Fruit fly (Drosophila melanogaster) whole organism, prepupa: Measurements from ENCODE around the gene CG5808.

Experiments
- CG10669 ChIP-seq: fragments of 200-800 bp; sonication (Bioruptor generic); optimal IDR thresholded peaks from 3 replicates; lab custom pipeline; 2018; ENCODE audit warnings: missing biosample characterization, mild to moderate bottlenecking, missing genetic modification characterization, moderate library complexity
- CG15336 ChIP-seq: fragments of 200-800 bp; sonication (Bioruptor generic); IDR thresholded peaks from 2 replicates; pipeline ENCODE4 v1.3.6; 2022; ENCODE audit warnings: missing biosample characterization, missing genetic modification characterization
- CG16779 ChIP-seq: fragments of 200-800 bp; sonication (Bioruptor generic); optimal IDR thresholded peaks from 3 replicates; lab custom pipeline; 2017; ENCODE audit warnings: missing biosample characterization, mild to moderate bottlenecking, missing genetic modification characterization
- CG3032 ChIP-seq: fragments of 200-800 bp; optimal IDR thresholded peaks from 2 replicates; lab custom pipeline; 2019; ENCODE audit warnings: missing biosample characterization, mild to moderate bottlenecking, missing genetic modification characterization, moderate library complexity
- CG34406 ChIP-seq: fragments of 200-800 bp; sonication (Bioruptor generic); optimal IDR thresholded peaks from 3 replicates; lab custom pipeline; 2016; ENCODE audit warnings: missing biosample characterization, missing genetic modification characterization
- CG6163 ChIP-seq: fragments of 200-800 bp; sonication (Bioruptor generic); IDR thresholded peaks from 3 replicates; pipeline ENCODE4 v1.3.6; 2022; ENCODE audit warnings: missing biosample characterization, missing genetic modification characterization
- CG6792 ChIP-seq: fragments of 200-800 bp; sonication (Bioruptor generic); optimal IDR thresholded peaks from 3 replicates; lab custom pipeline; 2016; ENCODE audit warnings: missing biosample characterization, missing genetic modification characterization
- CG8119 ChIP-seq: fragments of 200-800 bp; sonication (Bioruptor generic); IDR thresholded peaks from 3 replicates; pipeline ENCODE4 v1.3.6; 2022; ENCODE audit warnings: missing biosample characterization, missing genetic modification characterization
- CG8319 ChIP-seq: fragments of 200-800 bp; sonication (Bioruptor generic); optimal IDR thresholded peaks from 3 replicates; lab custom pipeline; 2016; ENCODE audit warnings: missing biosample characterization, missing genetic modification characterization
- CG9139 ChIP-seq: fragments of 200-800 bp; sonication (Bioruptor generic); optimal IDR thresholded peaks from 3 replicates; lab custom pipeline; 2017; ENCODE audit warnings: missing biosample characterization, mild to moderate bottlenecking, missing genetic modification characterization
- Eip75B ChIP-seq: fragments of 200-800 bp; sonication (Bioruptor generic); optimal IDR thresholded peaks from 3 replicates; lab custom pipeline; 2016; ENCODE audit warnings: missing biosample characterization, missing genetic modification characterization
- Eip78C ChIP-seq: fragments of 200-800 bp; sonication (Bioruptor generic); peaks from one replicate; lab custom pipeline; 2016; ENCODE audit warnings: missing biosample characterization, missing genetic modification characterization
- Eip93F ChIP-seq: fragments of 200-800 bp; sonication (Bioruptor generic); optimal IDR thresholded peaks from 2 replicates; lab custom pipeline; 2016; ENCODE audit warnings: missing biosample characterization, mild to moderate bottlenecking, missing genetic modification characterization
- Ets96B ChIP-seq: fragments of 200-800 bp; optimal IDR thresholded peaks from 2 replicates; lab custom pipeline; 2019; ENCODE audit warnings: missing biosample characterization, mild to moderate bottlenecking, missing genetic modification characterization, moderate library complexity
- Gug ChIP-seq: fragments of 200-800 bp; sonication (Bioruptor generic); IDR thresholded peaks from 2 replicates; pipeline ENCODE4 v1.3.6; 2022; ENCODE audit warnings: missing biosample characterization, missing genetic modification characterization
- Hr39 ChIP-seq: fragments of 200-800 bp; sonication (Bioruptor generic); optimal IDR thresholded peaks from 2 replicates; lab custom pipeline; 2016; ENCODE audit warnings: missing biosample characterization, missing genetic modification characterization
- Met ChIP-seq: fragments of 200-800 bp; sonication (Bioruptor generic); optimal IDR thresholded peaks from 3 replicates; lab custom pipeline; 2016; ENCODE audit warnings: missing biosample characterization, missing genetic modification characterization
- OdsH ChIP-seq: fragments of 200-800 bp; sonication (Bioruptor generic); optimal IDR thresholded peaks from 3 replicates; lab custom pipeline; 2016; ENCODE audit warnings: missing biosample characterization, missing genetic modification characterization
- Smox ChIP-seq: fragments of 200-800 bp; sonication (Bioruptor generic); optimal IDR thresholded peaks from 3 replicates; lab custom pipeline; 2016; ENCODE audit warnings: missing biosample characterization, missing genetic modification characterization
- Sox14 ChIP-seq: fragments of 200-800 bp; sonication (Bioruptor generic); optimal IDR thresholded peaks from 3 replicates; lab custom pipeline; 2016; ENCODE audit warnings: missing biosample characterization, missing genetic modification characterization
- cyc ChIP-seq: fragments of 200-800 bp; sonication (Bioruptor generic); optimal IDR thresholded peaks from 3 replicates; lab custom pipeline; 2016; ENCODE audit warnings: missing biosample characterization, missing genetic modification characterization
- dac ChIP-seq: fragments of 200-800 bp; sonication (Bioruptor generic); optimal IDR thresholded peaks from 2 replicates; lab custom pipeline; 2017; ENCODE audit warnings: missing biosample characterization, mild to moderate bottlenecking, missing genetic modification characterization
- dsx ChIP-seq: fragments of 200-800 bp; optimal IDR thresholded peaks from 3 replicates; lab custom pipeline; 2019; ENCODE audit warnings: missing biosample characterization, mild to moderate bottlenecking, missing genetic modification characterization, moderate library complexity; ENCODE audit not compliant: poor library complexity, severe bottlenecking
- eg ChIP-seq: fragments of 200-800 bp; sonication (Bioruptor generic); IDR thresholded peaks from 3 replicates; pipeline ENCODE4 v1.3.6; 2022; ENCODE audit warnings: missing biosample characterization, missing genetic modification characterization
- fd59A ChIP-seq: fragments of 200-800 bp; sonication (Bioruptor generic); optimal IDR thresholded peaks from 2 replicates; lab custom pipeline; 2017; ENCODE audit warnings: missing biosample characterization, mild to moderate bottlenecking, missing genetic modification characterization, missing genetic modification reagents
- fkh ChIP-seq: fragments of 200-800 bp; sonication (Bioruptor generic); optimal IDR thresholded peaks from 3 replicates; lab custom pipeline; 2017; ENCODE audit warnings: missing biosample characterization, mild to moderate bottlenecking, missing genetic modification characterization, moderate library complexity
- ss ChIP-seq, 2 experiments: fragments of 200-800 bp; sonication (Bioruptor generic); optimal IDR thresholded peaks; 2 replicates in 1 of 2; 3 replicates in 1 of 2; lab custom pipeline; 2017 to 2018; ENCODE audit warnings: mild to moderate bottlenecking in 2 of 2, missing biosample characterization in 2 of 2, missing genetic modification characterization in 2 of 2, moderate library complexity in 1 of 2
- svp ChIP-seq: fragments of 200-800 bp; sonication (Bioruptor generic); peaks from one replicate; lab custom pipeline; 2016; ENCODE audit warnings: missing biosample characterization, missing genetic modification characterization
- vri ChIP-seq: fragments of 200-800 bp; sonication (Bioruptor generic); optimal IDR thresholded peaks from 3 replicates; lab custom pipeline; 2016; ENCODE audit warnings: missing biosample characterization, mild to moderate bottlenecking, missing genetic modification characterization

The CG5808 gene

dm6 chr3R:24863894-24864293, 47.1 kb upstream of the CG5808 start:
- no peak for TF ChIP-seq fkh (GFP tag; lab: Kevin White, UChicago)
- no peak for TF ChIP-seq svp

- TF ChIP-seq CG8119 (GFP tag; lab: Robert Waterston, UW) (no peak), Hr39 (GFP tag; lab: Kevin White, UChicago) (no peak), cyc (GFP tag; lab: Kevin White, UChicago) (no peak), OdsH (GFP tag; lab: Kevin White, UChicago) (no peak), CG9139 (GFP tag; lab: Kevin White, UChicago) (no peak), fkh (GFP tag; lab: Kevin White, UChicago) (peak; percentile 31), eg (no peak), vri (GFP tag; lab: Kevin White, UChicago) (peak; percentile 48), Sox14 (GFP tag; lab: Kevin White, UChicago) (no peak), svp (peak; percentile 50), CG16779 (tag; lab: Kevin White, UChicago) (no peak), Eip78C (no peak)
- TF ChIP-seq, all 60 proteins: peak for 3
Observed at dm6 chr3R:24862574-24863089, 45.8 kb upstream of the CG5808 start, which contains the start of gene CG7016. CG7016 (plus strand) TSS chr3R:24862931.

- TF ChIP-seq CG15336 (GFP tag; lab: Robert Waterston, UW) (no peak), Eip93F (GFP tag; lab: Kevin White, UChicago) (no peak), Eip75B (GFP tag; lab: Kevin White, UChicago) (no peak), Ets96B (tag; lab: Kevin White, UChicago) (no peak), ss (GFP tag; optimal IDR thresholded peaks at IDR 0.05; lab: Kevin White, UChicago) (no peak)
- TF ChIP-seq, all 60 proteins: peak for 0
Observed at dm6 chr3R:24862065-24862464, 45.3 kb upstream of the CG5808 start, which contains the start of gene CG13640. CG13640 (minus strand) TSS chr3R:24862165.

dm6 chr3R:24860316-24860826, 43.6 kb upstream of the CG5808 start, which contains the start of gene CG13639:
CG13639 (minus strand) TSS chr3R:24860366.
- TF ChIP-seq CG3032 (no peak), ss (GFP tag; optimal IDR thresholded peaks at IDR 0.05; lab: Kevin White, UChicago) (peak in 1 of 2 experiments; percentile 51), Eip78C (peak; percentile 69), CG6163 (0 out of 3 replicates have a peak, but pooled peaks have one; percentile 24), CG9139 (GFP tag; lab: Kevin White, UChicago) (peak; percentile 27), OdsH (GFP tag; lab: Kevin White, UChicago) (no peak)

- TF ChIP-seq CG10669 (GFP tag; lab: Kevin White, UChicago) (no peak), CG34406 (no peak), dsx (no peak), fd59A (GFP tag; lab: Kevin White, UChicago) (no peak), Eip78C (no peak), Eip75B (GFP tag; lab: Kevin White, UChicago) (no peak), Met (no peak), Smox (GFP tag; lab: Kevin White, UChicago) (no peak), svp (no peak), CG8319 (GFP tag; lab: Kevin White, UChicago) (no peak)
Observed at dm6 chr3R:24859701-24860100, 42.9 kb upstream of the CG5808 start, which contains the start of gene ppk22. ppk22 (minus strand) TSS chr3R:24859801.

dm6 chr3R:24857459-24857858, 40.7 kb upstream of the CG5808 start, which contains the start of gene CAH4:
CAH4 (minus strand) TSS chr3R:24857559.
- TF ChIP-seq Gug: no peak
- no peak for TF ChIP-seq CG6792
- TF ChIP-seq dac: no peak
- TF ChIP-seq, all 60 proteins: peak for 0
